Worm (Caenorhabditis elegans): Measurements from ENCODE around the gene C35C5.8.

The C35C5.8 gene

ce11 chrX:11563663-11564062 is 30.3 kb downstream of the C35C5.8 start, which contains the start of gene trpp-9 (continued):
- no peak for TF ChIP-seq ztf-16 (tag; optimal IDR thresholded peaks at IDR 0.05)
- TF ChIP-seq ceh-9 (tag; optimal IDR thresholded peaks at IDR 0.05) = no peak
- TF ChIP-seq ceh-6 (GFP tag; optimal IDR thresholded peaks at IDR 0.05) = no peak
- no peak for TF ChIP-seq rnt-1 (tag; optimal IDR thresholded peaks at IDR 0.05)
- no peak for TF ChIP-seq elt-2 (tag; optimal IDR thresholded peaks at IDR 0.05)
- TF ChIP-seq odd-2 (tag; optimal IDR thresholded peaks at IDR 0.05) = no peak
- no peak for TF ChIP-seq sox-4 (tag; optimal IDR thresholded peaks at IDR 0.05)
- peak; percentile 29 for TF ChIP-seq dve-1 (tag; optimal IDR thresholded peaks at IDR 0.05)
- peak; percentile 47 for TF ChIP-seq ceh-31 (tag; optimal IDR thresholded peaks at IDR 0.05)
- TF ChIP-seq hlh-13 (GFP tag; optimal IDR thresholded peaks at IDR 0.05) = no peak
- no peak for TF ChIP-seq ttx-3 (tag; optimal IDR thresholded peaks at IDR 0.05)
- TF ChIP-seq fax-1 (tag; optimal IDR thresholded peaks at IDR 0.05) = no peak
- no peak for TF ChIP-seq lim-6 (tag; optimal IDR thresholded peaks at IDR 0.05)
- no peak for TF ChIP-seq nhr-11 (tag; optimal IDR thresholded peaks at IDR 0.05)
- TF ChIP-seq C38D4.7 (GFP tag; optimal IDR thresholded peaks at IDR 0.05) = no peak
- no peak for TF ChIP-seq ets-4 (tag; optimal IDR thresholded peaks at IDR 0.05)
- TF ChIP-seq hlh-6 (tag; optimal IDR thresholded peaks at IDR 0.05) = no peak
- TF ChIP-seq unc-3 (GFP tag; conservative IDR thresholded peaks at IDR 0.05) = no peak
- TF ChIP-seq unc-3 (tag; optimal IDR thresholded peaks at IDR 0.05) = no peak
- no peak for TF ChIP-seq ceh-2 (tag; optimal IDR thresholded peaks at IDR 0.05)
- TF ChIP-seq pha-2 (tag; optimal IDR thresholded peaks at IDR 0.05) = no peak
- peak; percentile 29 for TF ChIP-seq tbx-2 (tag; optimal IDR thresholded peaks at IDR 0.05)
- no peak for TF ChIP-seq che-1 (tag; optimal IDR thresholded peaks at IDR 0.05)
- TF ChIP-seq ceh-24 (tag; optimal IDR thresholded peaks at IDR 0.05) = no peak
- no peak for TF ChIP-seq ceh-14 (tag; optimal IDR thresholded peaks at IDR 0.05)
- no peak for TF ChIP-seq unc-86 (tag; optimal IDR thresholded peaks at IDR 0.05)
- peak; percentile 3 for TF ChIP-seq sdc-2 (tag; optimal IDR thresholded peaks at IDR 0.05)
- TF ChIP-seq pat-9 (tag; optimal IDR thresholded peaks at IDR 0.05) = no peak
- no peak for TF ChIP-seq madf-2 (tag; optimal IDR thresholded peaks at IDR 0.05)
- TF ChIP-seq sox-2 (GFP tag; IDR thresholded peaks at IDR 0.05) = no peak
- TF ChIP-seq ceh-30 (tag; optimal IDR thresholded peaks at IDR 0.05) = no peak
- TF ChIP-seq hlh-15 (tag; optimal IDR thresholded peaks at IDR 0.05) = no peak
- no peak for TF ChIP-seq ceh-19 (GFP tag; optimal IDR thresholded peaks at IDR 0.05)
- TF ChIP-seq ceh-45 (GFP tag; IDR thresholded peaks at IDR 0.05) = no peak
- TF ChIP-seq lin-11 (tag; optimal IDR thresholded peaks at IDR 0.05) = no peak
- no peak for TF ChIP-seq mec-3 (tag; optimal IDR thresholded peaks at IDR 0.05; ENCODE audit: borderline replicate concordance)
- no peak for TF ChIP-seq ama-1 (optimal IDR thresholded peaks at IDR 0.05)
- TF ChIP-seq K02D7.2 (tag; optimal IDR thresholded peaks at IDR 0.05) = no peak

- no peak for TF ChIP-seq ceh-18 (tag; optimal IDR thresholded peaks at IDR 0.05)
- no peak for TF ChIP-seq gmeb-2 (tag; optimal IDR thresholded peaks at IDR 0.05)
- TF ChIP-seq ceh-30 (tag; optimal IDR thresholded peaks at IDR 0.05) = no peak
- TF ChIP-seq ceh-14 (tag; optimal IDR thresholded peaks at IDR 0.05) = no peak
- TF ChIP-seq nhr-11 (tag; optimal IDR thresholded peaks at IDR 0.05) = no peak
- TF ChIP-seq tbx-2 (tag; optimal IDR thresholded peaks at IDR 0.05) = no peak
- TF ChIP-seq ceh-31 (tag; optimal IDR thresholded peaks at IDR 0.05) = peak; percentile 1
- no peak for TF ChIP-seq nfya-1 (tag; optimal IDR thresholded peaks at IDR 0.05)
- TF ChIP-seq lim-6 (tag; optimal IDR thresholded peaks at IDR 0.05) = no peak
- TF ChIP-seq dve-1 (tag; optimal IDR thresholded peaks at IDR 0.05) = no peak
- TF ChIP-seq unc-42 (tag; optimal IDR thresholded peaks at IDR 0.05) = peak; percentile 99
- no peak for TF ChIP-seq ttx-3 (tag; optimal IDR thresholded peaks at IDR 0.05)
Measured at ce11 chrX:11569744-11570359, 36.5 kb downstream of the C35C5.8 start.

Measured in whole organism, late embryonic.